Fruit fly (Drosophila melanogaster) whole organism: ENCODE data around the gene yuri.

Experiments used
- CG8478 ChIP-seq: fragments of >200 bp; optimal IDR thresholded peaks from 2 replicates; lab custom pipeline; 2018; ENCODE audit warnings: inconsistent platforms
- Dll ChIP-seq: fragments of >200 bp; optimal IDR thresholded peaks from 2 replicates; lab custom pipeline; 2017
- EcR ChIP-seq, 2 experiments: fragments of >200 bp; optimal IDR thresholded peaks; 2 replicates each; lab custom pipeline; 2017; ENCODE audit warnings: missing biosample characterization in 2 of 2, missing genetic modification characterization in 2 of 2, missing genetic modification reagents in 2 of 2
- pan ChIP-seq: fragments of >200 bp; optimal IDR thresholded peaks from 2 replicates; lab custom pipeline; 2017
- psq ChIP-seq: fragments of >200 bp; optimal IDR thresholded peaks from 2 replicates; lab custom pipeline; 2017
- usp ChIP-seq: fragments of >200 bp; optimal IDR thresholded peaks from 2 replicates; lab custom pipeline; 2017; ENCODE audit warnings: missing biosample characterization, missing genetic modification characterization, mixed read lengths

DNA sequence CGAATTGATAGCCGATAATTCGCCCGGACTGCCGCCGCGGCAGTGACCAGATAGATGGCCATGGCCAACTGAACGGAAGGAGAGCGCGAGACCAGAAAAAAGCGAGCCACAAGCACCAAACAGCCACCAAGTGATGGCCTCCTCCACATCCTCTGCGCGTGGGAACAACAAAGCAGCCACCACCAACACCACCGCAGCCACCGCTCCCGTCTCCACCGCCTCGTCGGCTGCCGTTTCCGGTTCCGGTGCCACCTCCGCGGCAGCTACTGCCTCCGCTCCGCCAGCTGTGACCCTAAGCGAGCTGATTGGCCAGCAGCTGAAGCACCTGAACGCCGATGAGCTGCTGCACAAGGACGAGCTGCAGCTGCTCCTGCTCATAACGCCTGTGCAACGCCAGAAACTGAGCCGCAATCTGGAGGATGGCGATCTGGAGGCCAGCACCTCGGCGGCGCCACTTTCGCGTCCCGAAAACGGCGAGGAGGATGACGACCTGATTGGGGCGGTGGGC is 15.4 kb downstream of the yuri start:
- TF ChIP-seq usp (GFP tag; lab: Kevin White, UChicago), result no peak
- no peak for TF ChIP-seq Dll (lab: Kevin White, UChicago)
- no peak for TF ChIP-seq psq
- TF ChIP-seq pan, result no peak
- no peak for TF ChIP-seq CG8478 (lab: Kevin White, UChicago)
- TF ChIP-seq EcR (GFP tag; optimal IDR thresholded peaks at IDR 0.05; lab: Kevin White, UChicago), result no peak
